Worm (Caenorhabditis elegans): ENCODE measurements around the gene F40G9.17.

DNA sequence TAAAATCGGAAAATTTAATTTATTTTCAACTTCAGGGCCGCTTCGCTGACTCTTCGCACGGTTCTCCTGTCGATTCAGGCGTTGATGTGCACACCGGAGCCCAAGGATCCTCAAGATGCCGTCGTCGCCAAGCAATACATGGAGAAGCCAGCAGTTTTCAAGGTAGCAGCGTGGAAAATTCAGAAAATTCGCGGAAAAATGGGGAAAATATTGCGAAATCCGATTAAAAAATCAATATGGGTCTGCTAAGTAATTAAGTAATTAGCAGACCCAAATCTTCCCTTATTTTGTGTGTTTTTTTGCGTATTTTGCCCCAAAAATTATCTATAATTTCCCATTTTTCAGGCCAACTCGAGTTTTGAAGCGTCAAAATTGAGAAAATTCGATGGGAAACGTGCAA lies 5.0 kb upstream of the F40G9.17 start:
- no peak for TF ChIP-seq ama-1 (optimal IDR thresholded peaks at IDR 0.05)
- no peak for TF ChIP-seq pes-1 (GFP tag; IDR thresholded peaks at IDR 0.05)
- TF ChIP-seq tbx-11 (GFP tag; IDR thresholded peaks at IDR 0.05): no peak
- no peak for TF ChIP-seq F13C5.2 (tag; optimal IDR thresholded peaks at IDR 0.05)

Measured in whole organism, early embryonic.